Fruit fly (Drosophila melanogaster) whole organism, wandering third instar larva: ENCODE data around the gene Shawl.

ENCODE experiments used
- CG32264 ChIP-seq: fragments of 200-800 bp; sonication (Bioruptor generic); optimal IDR thresholded peaks from 2 replicates; lab custom pipeline; 2016; ENCODE audit warnings: missing biosample characterization, missing genetic modification characterization
- CG9705 ChIP-seq: fragments of 200-800 bp; sonication (Bioruptor generic); optimal IDR thresholded peaks from 2 replicates; lab custom pipeline; 2018; ENCODE audit warnings: missing biosample characterization, mild to moderate bottlenecking, missing genetic modification characterization
- CrebA ChIP-seq: fragments of 200-800 bp; sonication (Bioruptor generic); optimal IDR thresholded peaks from 2 replicates; lab custom pipeline; 2016; ENCODE audit warnings: missing biosample characterization, mild to moderate bottlenecking, missing genetic modification characterization, borderline replicate concordance
- Dfd ChIP-seq: fragments of >200 bp; optimal IDR thresholded peaks from 2 replicates; lab custom pipeline; 2017; ENCODE audit warnings: missing biosample characterization, missing genetic modification characterization
- Dif ChIP-seq: fragments of 200-275, 200-300 bp; sonication (Bioruptor generic); optimal IDR thresholded peaks from 2 replicates; lab custom pipeline; 2018; ENCODE audit warnings: missing biosample characterization, missing genetic modification characterization; ENCODE audit not compliant: partially characterized antibody
- HLH106 ChIP-seq: fragments of 200-800 bp; optimal IDR thresholded peaks from 3 replicates; lab custom pipeline; 2019; ENCODE audit warnings: missing biosample characterization, mild to moderate bottlenecking, missing genetic modification characterization, moderate library complexity
- Hnf4 ChIP-seq: fragments of 200-800 bp; sonication (Bioruptor generic); optimal IDR thresholded peaks from 2 replicates; lab custom pipeline; 2016; ENCODE audit warnings: missing biosample characterization, mild to moderate bottlenecking, missing genetic modification characterization
- Hr78 ChIP-seq: fragments of >200 bp; optimal IDR thresholded peaks from 2 replicates; lab custom pipeline; 2017; ENCODE audit warnings: missing biosample characterization, missing genetic modification characterization
- Jra ChIP-seq: sonication (Bioruptor generic); optimal IDR thresholded peaks from 2 replicates; lab custom pipeline; 2016; ENCODE audit warnings: missing biosample characterization, missing genetic modification characterization
- Mio ChIP-seq: sonication (Bioruptor generic); optimal IDR thresholded peaks from 2 replicates; lab custom pipeline; 2016; ENCODE audit warnings: missing biosample characterization, missing genetic modification characterization
- Myc ChIP-seq: fragments of >200 bp; optimal IDR thresholded peaks from 2 replicates; lab custom pipeline; 2017
- Rel ChIP-seq, 2 experiments: fragments of 200-800 bp; sonication (Bioruptor generic) in 1 of 2; optimal IDR thresholded peaks; 2 replicates in 1 of 2; 3 replicates in 1 of 2; lab custom pipeline; 2016 to 2019; ENCODE audit warnings: mild to moderate bottlenecking in 2 of 2, missing biosample characterization in 2 of 2, missing genetic modification characterization in 2 of 2, moderate library complexity in 1 of 2
- Sp1 ChIP-seq: fragments of 200-800 bp; sonication (Bioruptor generic); optimal IDR thresholded peaks from 3 replicates; lab custom pipeline; 2019; ENCODE audit warnings: missing biosample characterization, mild to moderate bottlenecking, missing genetic modification characterization, moderate library complexity
- Vsx2 ChIP-seq: fragments of 200-300, 225-300 bp; sonication (Bioruptor generic); optimal IDR thresholded peaks from 2 replicates; lab custom pipeline; 2018; ENCODE audit warnings: missing biosample characterization, missing genetic modification characterization; ENCODE audit not compliant: partially characterized antibody
- br ChIP-seq: fragments of 200-800 bp; sonication (Bioruptor generic); optimal IDR thresholded peaks from 2 replicates; lab custom pipeline; 2016; ENCODE audit warnings: missing biosample characterization, missing genetic modification characterization
- brk ChIP-seq: fragments of 200-800 bp; sonication (Bioruptor generic); optimal IDR thresholded peaks from 2 replicates; lab custom pipeline; 2016; ENCODE audit warnings: missing biosample characterization, mild to moderate bottlenecking, missing genetic modification characterization
- dl ChIP-seq, 2 experiments: fragments of 175-275, 200-275 bp in 1 of 2; fragments of 200-275 bp in 1 of 2; sonication (Bioruptor generic); optimal IDR thresholded peaks; lab custom pipeline; 2018; ENCODE audit warnings: mild to moderate bottlenecking in 2 of 2, missing biosample characterization in 2 of 2, missing genetic modification characterization in 2 of 2, moderate library complexity in 2 of 2; ENCODE audit not compliant: partially characterized antibody in 2 of 2, insufficient read depth in 1 of 2
- dmrt93B ChIP-seq: fragments of 200-800 bp; sonication (Bioruptor generic); optimal IDR thresholded peaks from 2 replicates; lab custom pipeline; 2018; ENCODE audit warnings: missing biosample characterization, mild to moderate bottlenecking, missing genetic modification characterization
- dsf ChIP-seq: sonication (Bioruptor generic); optimal IDR thresholded peaks from 2 replicates; lab custom pipeline; 2016; ENCODE audit warnings: missing biosample characterization, missing genetic modification characterization, borderline replicate concordance
- ey ChIP-seq: fragments of 200-800 bp; sonication (Bioruptor generic); optimal IDR thresholded peaks from 2 replicates; lab custom pipeline; 2016; ENCODE audit warnings: missing biosample characterization, missing genetic modification characterization
- foxo ChIP-seq, 2 experiments: fragments of 200-800 bp; sonication (Bioruptor generic); optimal IDR thresholded peaks; 2 replicates in 1 of 2; 3 replicates in 1 of 2; lab custom pipeline; 2016 to 2017; ENCODE audit warnings: missing biosample characterization in 2 of 2, missing genetic modification characterization in 2 of 2
- fru ChIP-seq: fragments of 200-800 bp; sonication (Bioruptor generic); optimal IDR thresholded peaks from 3 replicates; lab custom pipeline; 2016; ENCODE audit warnings: missing biosample characterization, mild to moderate bottlenecking, missing genetic modification characterization
- h ChIP-seq: fragments of 200-800 bp; sonication (Bioruptor generic); optimal IDR thresholded peaks from 3 replicates; lab custom pipeline; 2016; ENCODE audit warnings: missing biosample characterization, mild to moderate bottlenecking, missing genetic modification characterization
- jim ChIP-seq: fragments of 175-275, 200-325 bp; sonication (Bioruptor generic); optimal IDR thresholded peaks from 2 replicates; lab custom pipeline; 2016; ENCODE audit warnings: missing biosample characterization, mild to moderate bottlenecking, missing genetic modification characterization
- lola ChIP-seq: fragments of >200 bp; optimal IDR thresholded peaks from 2 replicates; lab custom pipeline; 2017; ENCODE audit warnings: missing biosample characterization, missing genetic modification characterization
- pan ChIP-seq: fragments of >200 bp; optimal IDR thresholded peaks from 2 replicates; lab custom pipeline; 2017
- psq ChIP-seq: fragments of 200-800 bp; sonication (Bioruptor generic); optimal IDR thresholded peaks from 3 replicates; lab custom pipeline; 2017; ENCODE audit warnings: missing biosample characterization, mild to moderate bottlenecking, missing genetic modification characterization, moderate library complexity
- rgr ChIP-seq: fragments of 200-800 bp; sonication (Bioruptor generic); optimal IDR thresholded peaks from 3 replicates; lab custom pipeline; 2016; ENCODE audit warnings: missing biosample characterization, mild to moderate bottlenecking, missing genetic modification characterization
- sage ChIP-seq: fragments of 200-800 bp; sonication (Bioruptor generic); optimal IDR thresholded peaks from 2 replicates; lab custom pipeline; 2016; ENCODE audit warnings: missing biosample characterization, mild to moderate bottlenecking, missing genetic modification characterization
- sv ChIP-seq: fragments of 200-800 bp; sonication (Bioruptor generic); optimal IDR thresholded peaks from 3 replicates; lab custom pipeline; 2016; ENCODE audit warnings: missing biosample characterization, missing genetic modification characterization
- usp ChIP-seq: fragments of >200 bp; optimal IDR thresholded peaks from 2 replicates; lab custom pipeline; 2017; ENCODE audit warnings: missing biosample characterization, missing genetic modification characterization
- woc ChIP-seq: sonication (Bioruptor generic); optimal IDR thresholded peaks from 2 replicates; lab custom pipeline; 2016; ENCODE audit warnings: missing biosample characterization, mild to moderate bottlenecking, missing genetic modification characterization

Gene Shawl

DNA sequence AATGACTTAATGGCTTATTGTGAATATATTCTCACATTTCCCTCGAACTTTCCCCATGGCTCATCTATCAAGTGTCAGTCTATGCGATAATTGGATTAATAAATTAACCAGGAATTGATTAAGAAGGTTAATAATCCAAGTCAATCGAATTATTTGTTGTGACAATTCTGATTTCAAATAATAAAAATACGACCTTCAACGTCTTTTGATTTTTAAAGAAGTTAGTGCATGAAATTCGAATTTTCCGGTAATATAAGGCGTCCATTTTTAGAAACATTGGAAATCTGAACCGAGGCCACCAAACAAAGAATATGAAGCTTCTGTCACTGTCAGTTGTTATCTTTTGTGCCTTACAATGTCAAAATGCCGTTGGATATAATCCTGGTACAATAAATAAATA is 65.7 kb downstream of the Shawl start, which contains the start of gene CG43350:
TSS of gene CG43350 (plus strand) at position 301 of the 400 bp plus-strand sequence.
- TF ChIP-seq Hnf4 (GFP tag; lab: Kevin White, UChicago): no peak
- TF ChIP-seq pan (lab: Kevin White, UChicago): no peak
- no peak for TF ChIP-seq jim
- TF ChIP-seq ey (GFP tag; lab: Kevin White, UChicago): no peak
- TF ChIP-seq HLH106: no peak
- TF ChIP-seq dl (GFP tag; optimal IDR thresholded peaks at IDR 0.05; lab: Kevin White, UChicago; ENCODE audit: insufficient read depth in 1 of 2, partially characterized antibody in 2 of 2): no peak
- no peak for TF ChIP-seq rgr (GFP tag; lab: Kevin White, UChicago)
- no peak for TF ChIP-seq dsf (GFP tag; lab: Kevin White, UChicago)
- no peak for TF ChIP-seq brk (GFP tag; lab: Kevin White, UChicago)
- TF ChIP-seq Myc: no peak
- TF ChIP-seq h (GFP tag; lab: Kevin White, UChicago): no peak
- no peak for TF ChIP-seq Sp1 (GFP tag; lab: Kevin White, UChicago)
- TF ChIP-seq foxo (GFP tag; optimal IDR thresholded peaks at IDR 0.05; lab: Kevin White, UChicago): no peak
- TF ChIP-seq Hr78 (GFP tag; lab: Kevin White, UChicago): no peak
- TF ChIP-seq sv: no peak
- no peak for TF ChIP-seq br
- no peak for TF ChIP-seq Mio (GFP tag; lab: Kevin White, UChicago)
- no peak for TF ChIP-seq CG9705
- TF ChIP-seq woc (GFP tag; lab: Kevin White, UChicago): no peak
- no peak for TF ChIP-seq Dif (GFP tag; lab: Kevin White, UChicago)

DNA sequence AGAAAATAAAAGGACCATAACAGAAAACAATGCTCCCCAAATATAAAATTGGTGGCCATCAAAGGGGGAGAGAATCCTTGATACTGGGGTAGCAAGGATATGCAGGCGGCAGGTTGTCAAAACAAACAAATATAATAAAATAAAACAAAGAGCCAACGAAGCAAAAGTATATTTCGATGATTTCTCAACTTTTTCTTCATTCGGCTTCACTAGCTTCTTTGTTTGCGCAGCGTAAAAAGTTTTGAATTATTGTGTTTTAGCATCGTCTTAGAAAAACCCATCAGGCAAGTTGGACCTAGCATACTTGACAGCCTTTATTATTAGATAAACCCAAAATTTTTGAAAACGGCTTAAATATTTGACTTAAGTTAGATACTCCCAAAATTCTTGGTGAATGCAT is 72.4 kb downstream of the Shawl start, which contains the start of gene CG3748:
TSS of gene CG3748 (plus strand) at position 301 of the 400 bp plus-strand sequence.
- TF ChIP-seq pan (lab: Kevin White, UChicago) (no peak), Vsx2 (GFP tag; lab: Kevin White, UChicago) (no peak), usp (GFP tag; lab: Kevin White, UChicago) (no peak), h (GFP tag; lab: Kevin White, UChicago) (no peak), Myc (no peak), HLH106 (no peak), woc (GFP tag; lab: Kevin White, UChicago) (no peak), CG32264 (GFP tag; lab: Kevin White, UChicago) (no peak), dmrt93B (GFP tag; lab: Kevin White, UChicago) (no peak), Jra (GFP tag; lab: Kevin White, UChicago) (no peak), dsf (GFP tag; lab: Kevin White, UChicago) (no peak), CG9705 (no peak), psq (GFP tag; lab: Kevin White, UChicago) (no peak), sv (no peak), Sp1 (GFP tag; lab: Kevin White, UChicago) (no peak), Hnf4 (GFP tag; lab: Kevin White, UChicago) (no peak)

DNA sequence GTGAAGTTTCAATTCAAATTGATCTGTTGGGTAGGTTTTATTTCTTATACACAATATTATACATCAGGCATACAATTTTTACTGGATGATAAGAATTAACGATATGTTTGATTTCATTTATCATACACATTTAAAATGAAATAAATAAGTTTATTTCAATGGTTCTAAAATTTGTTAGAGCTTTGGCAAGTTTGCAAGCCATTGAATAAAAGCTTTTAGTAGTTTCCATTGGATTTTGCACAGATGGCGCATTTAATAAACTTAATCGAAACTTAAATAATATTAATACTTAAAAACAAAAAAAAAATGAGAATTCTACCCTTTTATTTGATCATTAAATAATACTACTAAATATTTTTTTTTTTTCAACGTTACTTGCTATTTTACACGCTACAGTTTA is 73.0 kb downstream of the Shawl start:
- TF ChIP-seq dl (GFP tag; optimal IDR thresholded peaks at IDR 0.05; lab: Kevin White, UChicago; ENCODE audit: insufficient read depth in 1 of 2, partially characterized antibody in 2 of 2) (no peak), Myc (peak; percentile 28)
- TF ChIP-seq, all 38 proteins: peak for 1

DNA sequence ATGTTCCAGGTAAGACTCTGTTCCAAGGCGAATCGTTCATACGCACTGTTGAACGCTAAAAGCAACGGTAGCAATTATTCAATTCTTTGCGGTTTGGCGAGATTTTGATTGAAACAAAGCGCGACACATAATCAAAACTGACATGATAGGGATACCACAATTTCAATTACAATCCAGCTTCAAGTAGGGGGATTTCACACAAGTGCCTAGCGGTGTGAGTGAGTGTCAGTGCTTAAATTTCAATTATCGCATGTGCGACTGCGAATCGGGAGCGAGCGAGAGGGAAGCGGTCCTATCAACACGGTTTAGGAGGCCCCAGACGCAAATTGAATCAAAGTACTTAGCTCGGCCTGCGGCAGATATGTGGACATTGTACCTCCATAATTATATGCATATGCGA is 76.1 kb downstream of the Shawl start:
- TF ChIP-seq h (GFP tag; lab: Kevin White, UChicago): no peak
- no peak for TF ChIP-seq CrebA (GFP tag; lab: Kevin White, UChicago)
- no peak for TF ChIP-seq HLH106
- no peak for TF ChIP-seq jim
- TF ChIP-seq br: no peak
- no peak for TF ChIP-seq fru (GFP tag; lab: Kevin White, UChicago)
- peak; percentile 34 for TF ChIP-seq Hnf4 (GFP tag; lab: Kevin White, UChicago)
- TF ChIP-seq Vsx2 (GFP tag; lab: Kevin White, UChicago): no peak
- TF ChIP-seq usp (GFP tag; lab: Kevin White, UChicago): no peak
- no peak for TF ChIP-seq lola
- TF ChIP-seq sage (GFP tag; lab: Kevin White, UChicago): no peak
- TF ChIP-seq Rel (GFP tag; optimal IDR thresholded peaks at IDR 0.05; lab: Kevin White, UChicago): no peak
- TF ChIP-seq Rel (tag; optimal IDR thresholded peaks at IDR 0.05; lab: Kevin White, UChicago): peak; percentile 97
- no peak for TF ChIP-seq Dfd (GFP tag; lab: Kevin White, UChicago)
- no peak for TF ChIP-seq Hr78 (GFP tag; lab: Kevin White, UChicago)
- TF ChIP-seq, all 38 proteins: peak for 2
